Worm (Caenorhabditis elegans) whole organism, L4 larva: ENCODE results near the gene Y55F3AM.5.

Experiments used
- T26A8.4 ChIP-seq: fragments of 200-800 bp; sonication (Bioruptor generic); IDR thresholded peaks from 2 replicates; pipeline ENCODE4 v1.3.6; 2022; ENCODE audit warnings: missing genetic modification characterization, missing compliant biosample characterization
- Y105C5A.15 ChIP-seq: fragments of 200-800 bp; sonication (Bioruptor generic); IDR thresholded peaks from 2 replicates; pipeline ENCODE4 v1.3.6; 2022; ENCODE audit warnings: missing genetic modification characterization, missing compliant biosample characterization
- Y48G9A.11 ChIP-seq: fragments of 200-800 bp; sonication (Bioruptor generic); IDR thresholded peaks from 2 replicates; pipeline ENCODE4 v1.3.6; 2022; ENCODE audit warnings: missing genetic modification reagents, missing genetic modification characterization, missing compliant biosample characterization
- Y5F2A.4 ChIP-seq: fragments of 200-800 bp; sonication (Bioruptor generic); optimal IDR thresholded peaks from 2 replicates; lab custom pipeline; 2018; ENCODE audit warnings: mild to moderate bottlenecking, missing genetic modification characterization, missing compliant biosample characterization
- Y75B8A.6 ChIP-seq: fragments of 200-800 bp; sonication (Bioruptor generic); IDR thresholded peaks from 2 replicates; pipeline ENCODE4 v1.3.6; 2022; ENCODE audit warnings: missing genetic modification reagents, missing genetic modification characterization, missing compliant biosample characterization
- aha-1 ChIP-seq: fragments of 150-350 bp; peaks from one replicate; lab custom pipeline; 2014; ENCODE audit warnings: missing biosample characterization, missing genetic modification characterization
- aly-2 ChIP-seq: sonication (generic microtip); optimal IDR thresholded peaks from 2 replicates; lab custom pipeline; 2018; ENCODE audit warnings: missing biosample characterization, missing genetic modification characterization
- ama-1 ChIP-seq: fragments of 150-350 bp; optimal IDR thresholded peaks from 2 replicates; lab custom pipeline; 2014; ENCODE audit warnings: inconsistent platforms, mixed read lengths
- ceh-28 ChIP-seq: fragments of 150-350 bp; optimal IDR thresholded peaks from 2 replicates; lab custom pipeline; 2014; ENCODE audit warnings: missing biosample characterization, missing genetic modification reagents, missing genetic modification characterization
- daf-12 ChIP-seq: fragments of 150-350 bp; optimal IDR thresholded peaks from 2 replicates; lab custom pipeline; 2014; ENCODE audit warnings: missing biosample characterization, missing genetic modification reagents, missing genetic modification characterization
- daf-16 ChIP-seq, 3 experiments: sonication (generic microtip); optimal IDR thresholded peaks; 2 replicates each; lab custom pipeline; 2016 to 2017; ENCODE audit warnings: missing genetic modification characterization in 3 of 3, missing genetic modification reagents in 3 of 3, mild to moderate bottlenecking in 2 of 3, missing compliant biosample characterization in 2 of 3, missing biosample characterization in 1 of 3, moderate library complexity in 1 of 3
- dmd-6 ChIP-seq: fragments of 200-800 bp; sonication (Bioruptor generic); IDR thresholded peaks from 2 replicates; pipeline ENCODE4 v1.3.6; 2022; ENCODE audit warnings: missing genetic modification reagents, missing genetic modification characterization, missing compliant biosample characterization
- dpl-1 ChIP-seq: fragments of 150-350 bp; optimal IDR thresholded peaks from 2 replicates; lab custom pipeline; 2014; ENCODE audit warnings: missing biosample characterization, missing genetic modification reagents, missing genetic modification characterization
- egl-27 ChIP-seq: sonication (generic microtip); optimal IDR thresholded peaks from 3 replicates; lab custom pipeline; 2017; ENCODE audit warnings: missing biosample characterization, missing genetic modification reagents, missing genetic modification characterization
- egl-43 ChIP-seq: fragments of 200-800 bp; sonication (Bioruptor generic); IDR thresholded peaks from 2 replicates; pipeline ENCODE4 v1.3.6; 2022; ENCODE audit warnings: missing genetic modification reagents, missing genetic modification characterization, missing compliant biosample characterization
- gei-8 ChIP-seq: fragments of 200-800 bp; sonication (Bioruptor generic); optimal IDR thresholded peaks from 2 replicates; lab custom pipeline; 2018; ENCODE audit warnings: mild to moderate bottlenecking, missing genetic modification characterization, missing compliant biosample characterization
- hif-1 ChIP-seq, 2 experiments: sonication (generic microtip); optimal IDR thresholded peaks; 2 replicates each; lab custom pipeline; 2016 to 2017; ENCODE audit warnings: missing compliant biosample characterization in 2 of 2, missing genetic modification characterization in 2 of 2, missing genetic modification reagents in 2 of 2, missing genotype in 2 of 2, mild to moderate bottlenecking in 1 of 2
- hlh-11 ChIP-seq: fragments of 200-800 bp; sonication (Bioruptor generic); optimal IDR thresholded peaks from 2 replicates; lab custom pipeline; 2018; ENCODE audit warnings: mild to moderate bottlenecking, missing genetic modification characterization, missing compliant biosample characterization
- hmg-1.1 ChIP-seq: fragments of 200-800 bp; sonication (Bioruptor generic); IDR thresholded peaks from 2 replicates; pipeline ENCODE4 v1.3.6; 2022; ENCODE audit warnings: missing genetic modification reagents, missing genetic modification characterization, missing compliant biosample characterization
- jun-1 ChIP-seq: fragments of 150-350 bp; optimal IDR thresholded peaks from 2 replicates; lab custom pipeline; 2014; ENCODE audit warnings: missing biosample characterization, missing genetic modification reagents, missing genetic modification characterization
- lin-1 ChIP-seq: fragments of 200-800 bp; sonication (Bioruptor generic); IDR thresholded peaks from 2 replicates; pipeline ENCODE4 v1.3.6; 2022; ENCODE audit warnings: missing genetic modification reagents, missing genetic modification characterization, missing compliant biosample characterization
- lin-15B ChIP-seq: fragments of 150-350 bp; sonication (generic microtip); optimal IDR thresholded peaks from 3 replicates; lab custom pipeline; 2014; ENCODE audit warnings: missing biosample characterization, missing genetic modification characterization
- lin-29 ChIP-seq: fragments of 200-800 bp; sonication (Bioruptor generic); IDR thresholded peaks from 2 replicates; pipeline ENCODE4 v1.3.6; 2022; ENCODE audit warnings: missing genetic modification reagents, missing genetic modification characterization, missing compliant biosample characterization
- lin-38 ChIP-seq: fragments of 200-800 bp; sonication (Bioruptor generic); IDR thresholded peaks from 2 replicates; pipeline ENCODE4 v1.3.6; 2022; ENCODE audit warnings: missing genetic modification reagents, missing genetic modification characterization, missing compliant biosample characterization
- lin-39 ChIP-seq: fragments of 150-350 bp; optimal IDR thresholded peaks from 2 replicates; lab custom pipeline; 2014; ENCODE audit warnings: missing biosample characterization, missing genetic modification reagents, missing genetic modification characterization
- lsy-2 ChIP-seq, 2 experiments: fragments of 150-350 bp in 1 of 2; sonication (generic microtip) in 1 of 2; optimal IDR thresholded peaks; 2 replicates each; lab custom pipeline; 2014 to 2017; ENCODE audit warnings: missing biosample characterization in 2 of 2, missing genetic modification characterization in 2 of 2
- mdl-1 ChIP-seq, 2 experiments: fragments of 150-350 bp in 1 of 2; sonication (generic microtip) in 1 of 2; optimal IDR thresholded peaks; 2 replicates each; lab custom pipeline; 2014 to 2017; ENCODE audit warnings: missing biosample characterization in 2 of 2, missing genetic modification characterization in 2 of 2
- mep-1 ChIP-seq: fragments of 150-350 bp; sonication (generic microtip); optimal IDR thresholded peaks from 3 replicates; lab custom pipeline; 2014; ENCODE audit warnings: missing biosample characterization, missing genetic modification characterization
- mxl-3 ChIP-seq: fragments of 200-800 bp; sonication (Bioruptor generic); optimal IDR thresholded peaks from 2 replicates; lab custom pipeline; 2018; ENCODE audit warnings: mild to moderate bottlenecking, missing genetic modification characterization, missing compliant biosample characterization
- nhr-102 ChIP-seq: sonication (generic microtip); optimal IDR thresholded peaks from 2 replicates; lab custom pipeline; 2016; ENCODE audit warnings: mild to moderate bottlenecking, missing genetic modification characterization, moderate library complexity, missing compliant biosample characterization
- nhr-11 ChIP-seq: fragments of 150-350 bp; optimal IDR thresholded peaks from 2 replicates; lab custom pipeline; 2014; ENCODE audit warnings: missing biosample characterization, missing genetic modification characterization
- nhr-6 ChIP-seq: fragments of 150-350 bp; optimal IDR thresholded peaks from 2 replicates; lab custom pipeline; 2014; ENCODE audit warnings: missing biosample characterization, missing genetic modification characterization
- nhr-77 ChIP-seq: fragments of 150-350 bp; optimal IDR thresholded peaks from 2 replicates; lab custom pipeline; 2014; ENCODE audit warnings: missing biosample characterization, missing genetic modification characterization
- pha-4 ChIP-seq, 2 experiments: fragments of 150-350 bp in 1 of 2; fragments of 200-800 bp in 1 of 2; sonication (Bioruptor generic) in 1 of 2; IDR thresholded peaks in 1 of 2; optimal IDR thresholded peaks in 1 of 2; 2 replicates each; pipeline versions ENCODE4 v1.3.6 to Lab custom; 2014 to 2022; ENCODE audit warnings: missing genetic modification characterization in 2 of 2, missing genetic modification reagents in 2 of 2, missing biosample characterization in 1 of 2, missing compliant biosample characterization in 1 of 2
- rbr-2 ChIP-seq: sonication (generic microtip); optimal IDR thresholded peaks from 2 replicates; lab custom pipeline; 2016; ENCODE audit warnings: missing genotype, missing genetic modification characterization, missing compliant biosample characterization
- set-16 ChIP-seq: fragments of 200-800 bp; sonication (Bioruptor generic); IDR thresholded peaks from 2 replicates; pipeline ENCODE4 v1.3.6; 2022; ENCODE audit warnings: missing genetic modification reagents, missing genetic modification characterization, missing compliant biosample characterization
- snpc-4 ChIP-seq: fragments of 150-350 bp; optimal IDR thresholded peaks from 2 replicates; lab custom pipeline; 2014; ENCODE audit warnings: missing biosample characterization, missing genetic modification characterization
- zip-2 ChIP-seq: fragments of 150-350 bp; optimal IDR thresholded peaks from 2 replicates; lab custom pipeline; 2014; ENCODE audit warnings: missing biosample characterization, missing genetic modification characterization

The Y55F3AM.5 gene

ce11 chrIV:991647-992400 lies 7.2 kb upstream of the Y55F3AM.5 start, which contains the start of gene lep-2:
Gene lep-2, plus strand, starts transcription at chrIV:992283.
- TF ChIP-seq ceh-28 (tag; lab: Kevin White, UChicago) (peak; percentile 87), dpl-1 (GFP tag; lab: Kevin White, UChicago) (peak; percentile 86), hmg-1.1 (GFP tag; lab: Robert Waterston, UW) (0 out of 2 replicates have a peak, but pooled peaks have one; percentile 26), lsy-2 (tag; optimal IDR thresholded peaks at IDR 0.05; lab: Kevin White, UChicago) (peak in 1 of 2 experiments; percentile 30), Y105C5A.15 (0 out of 2 replicates have a peak, but pooled peaks have one; percentile 1), rbr-2 (tag; lab: Kevin White, UChicago) (peak; percentile 2), lin-38 (GFP tag; lab: Robert Waterston, UW) (peak; percentile 97), lin-29 (no peak), hif-1 (tag; optimal IDR thresholded peaks at IDR 0.05; lab: Kevin White, UChicago) (no peak)
- TF ChIP-seq, all 104 proteins: peak for 7

- TF ChIP-seq ceh-28 (tag; lab: Kevin White, UChicago) (peak; percentile 99), nhr-102 (tag; lab: Kevin White, UChicago) (no peak)
Observed at ce11 chrIV:999675-1000074, 661 bp downstream of the Y55F3AM.5 start.

ce11 chrIV:1000441-1000840 lies 1.4 kb downstream of the Y55F3AM.5 start:
- TF ChIP-seq egl-27 (tag; lab: Kevin White, UChicago) (no peak), snpc-4 (no peak), mep-1 (tag; lab: Kevin White, UChicago) (no peak), dmd-6 (GFP tag; lab: Robert Waterston, UW) (no peak), lin-1 (GFP tag; lab: Robert Waterston, UW) (no peak), lin-15B (tag; lab: Kevin White, UChicago) (no peak), ceh-28 (tag; lab: Kevin White, UChicago) (peak; percentile 97)

- TF ChIP-seq snpc-4 (no peak), nhr-6 (tag; lab: Kevin White, UChicago) (no peak), mdl-1 (tag; optimal IDR thresholded peaks at IDR 0.05; lab: Kevin White, UChicago) (no peak)
- TF ChIP-seq, all 104 proteins: peak for 0
Observed at ce11 chrIV:1005761-1006160, 6.7 kb downstream of the Y55F3AM.5 start, which contains the start of gene immp-2. Gene immp-2, minus strand, starts transcription at chrIV:1005861.

- TF ChIP-seq daf-16 (GFP tag; optimal IDR thresholded peaks at IDR 0.05; lab: Kevin White, UChicago) (no peak), daf-16 (tag; optimal IDR thresholded peaks at IDR 0.05; lab: Kevin White, UChicago) (no peak), aha-1 (tag; lab: Kevin White, UChicago) (peak; percentile 6), ceh-28 (tag; lab: Kevin White, UChicago) (peak; percentile 83), pha-4 (GFP tag; IDR thresholded peaks at IDR 0.05; lab: Robert Waterston, UW) (no peak), pha-4 (tag; optimal IDR thresholded peaks at IDR 0.05; lab: Kevin White, UChicago) (no peak), jun-1 (tag; lab: Kevin White, UChicago) (no peak), gei-8 (GFP tag; lab: Kevin White, UChicago) (no peak)
- TF ChIP-seq, all 104 proteins: peak for 2
Observed at ce11 chrIV:1006662-1007061, 7.6 kb downstream of the Y55F3AM.5 start.

- TF ChIP-seq hif-1 (tag; optimal IDR thresholded peaks at IDR 0.05; lab: Kevin White, UChicago) (peak in 1 of 2 experiments; percentile 55), Y5F2A.4 (no peak), ama-1 (lab: Kevin White, UChicago) (peak; percentile 40), egl-43 (GFP tag; lab: Robert Waterston, UW) (no peak), set-16 (GFP tag; lab: Robert Waterston, UW) (no peak), rbr-2 (tag; lab: Kevin White, UChicago) (peak; percentile 30), aly-2 (tag; lab: Kevin White, UChicago) (no peak), zip-2 (tag; lab: Kevin White, UChicago) (no peak), mep-1 (tag; lab: Kevin White, UChicago) (peak; percentile 19), lin-39 (tag; lab: Kevin White, UChicago) (no peak), T26A8.4 (no peak), nhr-11 (tag; lab: Kevin White, UChicago) (peak; percentile 9), lsy-2 (tag; optimal IDR thresholded peaks at IDR 0.05; lab: Kevin White, UChicago) (peak; percentile 14 to 60), daf-12 (tag; lab: Kevin White, UChicago) (no peak), mxl-3 (GFP tag; lab: Kevin White, UChicago) (no peak), hlh-11 (tag; lab: Kevin White, UChicago) (peak; percentile 30), Y75B8A.6 (GFP tag; lab: Robert Waterston, UW) (no peak), nhr-77 (tag; lab: Kevin White, UChicago) (no peak), Y48G9A.11 (no peak)
Observed at ce11 chrIV:1009546-1009945, 10.5 kb downstream of the Y55F3AM.5 start, which contains the start of gene Y55F3AM.9. Gene Y55F3AM.9, minus strand, starts transcription at chrIV:1009734.
